Fruit fly (Drosophila melanogaster) whole organism, embryonic: ENCODE results near the gene CG7275.
A peak's percentile ranks its signal among the peaks of the same experiment; 100 is the strongest.

Source experiments
- Atf3 ChIP-seq: fragments of 200-800 bp; sonication (Bioruptor generic); optimal IDR thresholded peaks from 3 replicates; lab custom pipeline; 2016; ENCODE audit warnings: missing biosample characterization, missing genetic modification characterization
- Awh ChIP-seq: fragments of 200-800 bp; sonication (Bioruptor generic); IDR thresholded peaks from 2 replicates; pipeline ENCODE4, ENCODE4 v1.3.6; 2022; ENCODE audit warnings: missing biosample characterization, missing genetic modification characterization
- CG12155 ChIP-seq: fragments of 200-800 bp; sonication (Bioruptor generic); optimal IDR thresholded peaks from 3 replicates; lab custom pipeline; 2016; ENCODE audit warnings: missing biosample characterization, missing genetic modification characterization
- CG13775 ChIP-seq: fragments of 200-800 bp; sonication (Bioruptor generic); optimal IDR thresholded peaks from 3 replicates; lab custom pipeline; 2017; ENCODE audit warnings: missing biosample characterization, mild to moderate bottlenecking, missing genetic modification characterization
- CG1647 ChIP-seq: fragments of 200-800 bp; sonication (Bioruptor generic); optimal IDR thresholded peaks from 3 replicates; lab custom pipeline; 2016; ENCODE audit warnings: missing biosample characterization, missing genetic modification characterization
- CG17359 ChIP-seq: fragments of 200-800 bp; sonication (Bioruptor generic); optimal IDR thresholded peaks from 3 replicates; lab custom pipeline; 2018; ENCODE audit warnings: missing biosample characterization, mild to moderate bottlenecking, missing genetic modification characterization, moderate library complexity
- CG18011 ChIP-seq: fragments of 200-800 bp; sonication (Bioruptor generic); optimal IDR thresholded peaks from 2 replicates; lab custom pipeline; 2017; ENCODE audit warnings: missing biosample characterization, missing genetic modification characterization, mild to moderate bottlenecking, moderate library complexity, missing genotype
- CG2129 ChIP-seq: fragments of 200-800 bp; sonication (Bioruptor generic); IDR thresholded peaks from 2 replicates; pipeline ENCODE4 v1.3.6; 2022; ENCODE audit warnings: missing biosample characterization, missing genetic modification characterization; ENCODE audit not compliant: partially characterized antibody
- CG2889 ChIP-seq: fragments of 200-800 bp; sonication (Bioruptor generic); IDR thresholded peaks from 3 replicates; pipeline ENCODE4 v1.3.6; 2022; ENCODE audit warnings: missing biosample characterization, missing genetic modification characterization
- CG31365 ChIP-seq: fragments of 200-800 bp; sonication (Bioruptor generic); optimal IDR thresholded peaks from 2 replicates; lab custom pipeline; 2018; ENCODE audit warnings: missing biosample characterization, mild to moderate bottlenecking, missing genetic modification characterization
- CG31441 ChIP-seq: fragments of 200-800 bp; sonication (Bioruptor generic); IDR thresholded peaks from 2 replicates; pipeline ENCODE4 v1.3.6; 2022; ENCODE audit warnings: missing biosample characterization, missing genetic modification characterization
- CG32532 ChIP-seq: fragments of 200-800 bp; sonication (Bioruptor generic); IDR thresholded peaks from 2 replicates; pipeline ENCODE4 v1.3.6; 2022; ENCODE audit warnings: missing biosample characterization, missing genetic modification characterization
- CG32772 ChIP-seq: fragments of 200-800 bp; sonication (Bioruptor generic); IDR thresholded peaks from 2 replicates; pipeline ENCODE4 v1.3.6; 2022; ENCODE audit warnings: missing biosample characterization, missing genetic modification characterization
- CG33213 ChIP-seq: fragments of 200-800 bp; sonication (Bioruptor generic); optimal IDR thresholded peaks from 3 replicates; lab custom pipeline; 2016; ENCODE audit warnings: missing biosample characterization, missing genetic modification characterization
- CG3407 ChIP-seq: fragments of 200-800 bp; sonication (Bioruptor generic); optimal IDR thresholded peaks from 2 replicates; lab custom pipeline; 2018; ENCODE audit warnings: missing biosample characterization, mild to moderate bottlenecking, missing genetic modification characterization
- CG34376 ChIP-seq: fragments of 200-800 bp; sonication (Bioruptor generic); optimal IDR thresholded peaks from 2 replicates; lab custom pipeline; 2018; ENCODE audit warnings: missing biosample characterization, mild to moderate bottlenecking, missing genetic modification characterization
- CG3838 ChIP-seq: fragments of 200-800 bp; sonication (Bioruptor generic); optimal IDR thresholded peaks from 3 replicates; lab custom pipeline; 2016; ENCODE audit warnings: missing biosample characterization, missing genetic modification characterization
- CG4360 ChIP-seq: fragments of 200-800 bp; sonication (Bioruptor generic); IDR thresholded peaks from 2 replicates; pipeline ENCODE4 v1.3.6; 2022; ENCODE audit warnings: missing biosample characterization, missing genetic modification characterization
- CG6254 ChIP-seq: fragments of 200-800 bp; sonication (Bioruptor generic); optimal IDR thresholded peaks from 3 replicates; lab custom pipeline; 2017; ENCODE audit warnings: mild to moderate bottlenecking, missing biosample characterization, missing genetic modification reagents, missing genetic modification characterization
- CG7963 ChIP-seq: fragments of 200-800 bp; sonication (Bioruptor generic); IDR thresholded peaks from 3 replicates; pipeline ENCODE4 v1.3.6; 2022; ENCODE audit warnings: missing biosample characterization, missing genetic modification characterization; ENCODE audit not compliant: partially characterized antibody
- CG9876 ChIP-seq: fragments of 200-800 bp; sonication (Bioruptor generic); optimal IDR thresholded peaks from 2 replicates; lab custom pipeline; 2016; ENCODE audit warnings: missing biosample characterization, missing genetic modification characterization
- CG9932 ChIP-seq: fragments of 200-800 bp; sonication (Bioruptor generic); IDR thresholded peaks from 2 replicates; pipeline ENCODE4 v1.3.6; 2022; ENCODE audit warnings: missing biosample characterization, missing genetic modification characterization
- D19A ChIP-seq: fragments of 200-800 bp; optimal IDR thresholded peaks from 3 replicates; lab custom pipeline; 2019; ENCODE audit warnings: missing biosample characterization, mild to moderate bottlenecking, missing genetic modification characterization, moderate library complexity
- Dek ChIP-seq: fragments of 200-800 bp; sonication (Bioruptor generic); optimal IDR thresholded peaks from 3 replicates; lab custom pipeline; 2019; ENCODE audit warnings: missing biosample characterization, mild to moderate bottlenecking, missing genetic modification characterization, moderate library complexity
- Dfd ChIP-seq, 2 experiments: fragments of >200 bp; optimal IDR thresholded peaks; 2 replicates each; lab custom pipeline; 2017; ENCODE audit warnings: missing biosample characterization in 2 of 2, missing genetic modification characterization in 2 of 2
- Hr78 ChIP-seq, 2 experiments: fragments of 200-800 bp in 1 of 2; fragments of >200 bp in 1 of 2; sonication (Bioruptor generic) in 1 of 2; optimal IDR thresholded peaks; 2 replicates each; lab custom pipeline; 2017 to 2019; ENCODE audit warnings: missing biosample characterization in 2 of 2, missing genetic modification characterization in 2 of 2, mild to moderate bottlenecking in 1 of 2, moderate library complexity in 1 of 2
- Lim3 ChIP-seq: fragments of 200-800 bp; sonication (Bioruptor generic); IDR thresholded peaks from 2 replicates; pipeline ENCODE4 v1.3.6; 2022; ENCODE audit warnings: missing biosample characterization, missing genetic modification characterization
- MBD-R2 ChIP-seq: fragments of 200-800 bp; sonication (Bioruptor generic); IDR thresholded peaks from 2 replicates; pipeline ENCODE4 v1.3.6; 2022; ENCODE audit warnings: missing biosample characterization, missing genetic modification characterization
- Neu2 ChIP-seq: fragments of 200-800 bp; sonication (Bioruptor generic); optimal IDR thresholded peaks from 3 replicates; lab custom pipeline; 2016; ENCODE audit warnings: missing biosample characterization, missing genetic modification characterization, borderline replicate concordance
- Opbp ChIP-seq: fragments of 200-800 bp; sonication (Bioruptor generic); IDR thresholded peaks from 3 replicates; pipeline ENCODE4 v1.3.6; 2022; ENCODE audit warnings: missing biosample characterization, missing genetic modification characterization; ENCODE audit not compliant: partially characterized antibody
- Side ChIP-seq: fragments of 200-800 bp; sonication (Bioruptor generic); optimal IDR thresholded peaks from 2 replicates; lab custom pipeline; 2016; ENCODE audit warnings: missing biosample characterization, missing genetic modification characterization
- ac ChIP-seq: fragments of 200-800 bp; sonication (Bioruptor generic); optimal IDR thresholded peaks from 3 replicates; lab custom pipeline; 2017; ENCODE audit warnings: missing biosample characterization, mild to moderate bottlenecking, missing genetic modification characterization
- br ChIP-seq: fragments of >200 bp; optimal IDR thresholded peaks from 2 replicates; lab custom pipeline; 2017
- chinmo ChIP-seq: fragments of 200-800 bp; sonication (Bioruptor generic); IDR thresholded peaks from 4 replicates; pipeline ENCODE4 v1.3.6; 2022; ENCODE audit warnings: missing biosample characterization, missing genetic modification characterization; ENCODE audit not compliant: partially characterized antibody
- crc ChIP-seq: fragments of 200-800 bp; sonication (Bioruptor generic); optimal IDR thresholded peaks from 2 replicates; lab custom pipeline; 2016; ENCODE audit warnings: missing biosample characterization, missing genetic modification characterization
- ftz-f1 ChIP-seq: fragments of 200-800 bp; sonication (Bioruptor generic); optimal IDR thresholded peaks from 2 replicates; lab custom pipeline; 2016; ENCODE audit warnings: missing biosample characterization, missing genetic modification characterization
- knrl ChIP-seq: fragments of 200-800 bp; sonication (Bioruptor generic); IDR thresholded peaks from 3 replicates; pipeline ENCODE4 v1.3.6; 2022; ENCODE audit warnings: missing biosample characterization, missing genetic modification characterization; ENCODE audit not compliant: partially characterized antibody
- lilli ChIP-seq: fragments of 200-800 bp; sonication (Bioruptor generic); optimal IDR thresholded peaks from 3 replicates; lab custom pipeline; 2016; ENCODE audit warnings: missing biosample characterization, missing genetic modification characterization
- lmd ChIP-seq: fragments of 200-800 bp; sonication (Bioruptor generic); IDR thresholded peaks from 2 replicates; pipeline ENCODE4 v1.3.6; 2022; ENCODE audit warnings: missing biosample characterization, missing genetic modification characterization
- nerfin-1 ChIP-seq: fragments of 200-800 bp; sonication (Bioruptor generic); optimal IDR thresholded peaks from 3 replicates; lab custom pipeline; 2019; ENCODE audit warnings: missing biosample characterization, mild to moderate bottlenecking, missing genetic modification characterization, moderate library complexity
- nom ChIP-seq: fragments of 200-800 bp; sonication (Bioruptor generic); optimal IDR thresholded peaks from 2 replicates; lab custom pipeline; 2017; ENCODE audit warnings: missing biosample characterization, missing genetic modification characterization, mild to moderate bottlenecking, moderate library complexity, missing genetic modification reagents
- org-1 ChIP-seq: fragments of 200-800 bp; sonication (Bioruptor generic); optimal IDR thresholded peaks from 2 replicates; lab custom pipeline; 2017; ENCODE audit warnings: missing biosample characterization, missing genetic modification characterization
- pfk ChIP-seq: fragments of 200-800 bp; sonication (Bioruptor generic); optimal IDR thresholded peaks from 2 replicates; lab custom pipeline; 2018; ENCODE audit warnings: missing biosample characterization, mild to moderate bottlenecking, missing genetic modification characterization, moderate library complexity
- psq ChIP-seq: fragments of 200-800 bp; sonication (Bioruptor generic); optimal IDR thresholded peaks from 2 replicates; lab custom pipeline; 2017; ENCODE audit warnings: missing biosample characterization, missing genetic modification characterization
- schlank ChIP-seq: fragments of 200-800 bp; sonication (Bioruptor generic); optimal IDR thresholded peaks from 2 replicates; lab custom pipeline; 2018; ENCODE audit warnings: missing biosample characterization, mild to moderate bottlenecking, missing genetic modification characterization
- seq ChIP-seq: fragments of 200-800 bp; sonication (Bioruptor generic); IDR thresholded peaks from 2 replicates; pipeline ENCODE4 v1.3.6; 2022; ENCODE audit warnings: missing biosample characterization, missing genetic modification characterization
- shn ChIP-seq: fragments of 200-800 bp; sonication (Bioruptor generic); optimal IDR thresholded peaks from 3 replicates; lab custom pipeline; 2016; ENCODE audit warnings: missing biosample characterization, missing genetic modification characterization
- trem ChIP-seq: fragments of 200-800 bp; optimal IDR thresholded peaks from 3 replicates; lab custom pipeline; 2019; ENCODE audit warnings: missing biosample characterization, mild to moderate bottlenecking, missing genetic modification characterization, moderate library complexity
- unc-4 ChIP-seq: fragments of 200-800 bp; sonication (Bioruptor generic); IDR thresholded peaks from 2 replicates; pipeline ENCODE4 v1.3.6; 2022; ENCODE audit warnings: missing biosample characterization, missing genetic modification characterization; ENCODE audit not compliant: partially characterized antibody
- wdn ChIP-seq: fragments of 200-800 bp; sonication (Bioruptor generic); IDR thresholded peaks from 2 replicates; pipeline ENCODE4 v1.3.6; 2022; ENCODE audit warnings: missing biosample characterization, missing genetic modification characterization
- zfh1 ChIP-seq: fragments of 200-800 bp; sonication (Bioruptor generic); IDR thresholded peaks from 3 replicates; pipeline ENCODE4 v1.3.6; 2022; ENCODE audit warnings: missing biosample characterization, missing genetic modification characterization

CG7275 gene

dm6 chr3L:15508233-15508632 is 9.5 kb downstream of the CG7275 start, which contains the start of gene CG7841 (continued):
- peak; percentile 94 for TF ChIP-seq MBD-R2 (GFP tag; lab: Robert Waterston, UW)
- TF ChIP-seq Hr78 (GFP tag; optimal IDR thresholded peaks at IDR 0.05; lab: Kevin White, UChicago), result peak in 1 of 2 experiments; percentile 90
- peak; percentile 93 for TF ChIP-seq wdn (GFP tag; lab: Robert Waterston, UW)
- peak; percentile 72 for TF ChIP-seq psq (GFP tag; lab: Kevin White, UChicago)
- peak; percentile 97 for TF ChIP-seq schlank (tag; lab: Kevin White, UChicago)
- TF ChIP-seq seq, result peak; percentile 97
- TF ChIP-seq trem (tag; lab: Kevin White, UChicago), result peak; percentile 97
- TF ChIP-seq CG9932 (GFP tag; lab: Robert Waterston, UW), result peak; percentile 90
- no peak for TF ChIP-seq CG2129 (GFP tag; lab: Robert Waterston, UW)
- TF ChIP-seq Side (GFP tag; lab: Kevin White, UChicago), result peak; percentile 98
- TF ChIP-seq shn (GFP tag; lab: Kevin White, UChicago), result peak; percentile 96
- TF ChIP-seq Awh (GFP tag; lab: Robert Waterston, UW), result peak; percentile 97
- TF ChIP-seq Dek (tag; lab: Kevin White, UChicago), result peak; percentile 97
- peak; percentile 81 for TF ChIP-seq pfk (GFP tag; lab: Kevin White, UChicago)
- TF ChIP-seq knrl (GFP tag; lab: Robert Waterston, UW), result no peak
- TF ChIP-seq lmd (GFP tag; lab: Robert Waterston, UW), result peak; percentile 95
- TF ChIP-seq CG2889 (GFP tag; lab: Robert Waterston, UW), result peak; percentile 86
- TF ChIP-seq ac (GFP tag; lab: Kevin White, UChicago), result peak; percentile 95
- TF ChIP-seq CG18011, result peak; percentile 91
- peak; percentile 97 for TF ChIP-seq zfh1 (GFP tag; lab: Robert Waterston, UW)
- peak; percentile 74 for TF ChIP-seq CG4360 (GFP tag; lab: Robert Waterston, UW)
- TF ChIP-seq CG34376 (GFP tag; lab: Kevin White, UChicago), result peak; percentile 99
- TF ChIP-seq Lim3 (GFP tag; lab: Robert Waterston, UW), result no peak; the same call in 1 of the 2 replicates
- peak; percentile 98 for TF ChIP-seq CG13775 (GFP tag; lab: Kevin White, UChicago)
- peak; percentile 91 for TF ChIP-seq Neu2 (GFP tag; lab: Kevin White, UChicago)
- peak; percentile 94 for TF ChIP-seq CG12155 (GFP tag; lab: Kevin White, UChicago)
- TF ChIP-seq Dfd (GFP tag; optimal IDR thresholded peaks at IDR 0.05; lab: Kevin White, UChicago), result no peak
- TF ChIP-seq CG3838, result peak; percentile 91
- TF ChIP-seq CG3407, result peak; percentile 95
- no peak for TF ChIP-seq br (lab: Kevin White, UChicago)
- peak; percentile 66 for TF ChIP-seq ftz-f1 (GFP tag; lab: Kevin White, UChicago)
- TF ChIP-seq CG7963 (GFP tag; lab: Robert Waterston, UW), result no peak
- TF ChIP-seq nom (GFP tag; lab: Kevin White, UChicago), result peak; percentile 98
- peak; percentile 97 for TF ChIP-seq CG33213 (GFP tag; lab: Kevin White, UChicago)
- TF ChIP-seq lilli, result peak; percentile 98
- TF ChIP-seq chinmo (GFP tag; lab: Robert Waterston, UW), result no peak
- TF ChIP-seq CG32532 (GFP tag; lab: Robert Waterston, UW), result peak; percentile 97
- TF ChIP-seq CG31441 (GFP tag; lab: Robert Waterston, UW), result peak; percentile 98
- TF ChIP-seq nerfin-1 (tag; lab: Kevin White, UChicago), result peak; percentile 98
- TF ChIP-seq CG17359 (tag; lab: Kevin White, UChicago), result peak; percentile 98
- peak; percentile 96 for TF ChIP-seq CG1647 (GFP tag; lab: Kevin White, UChicago)
- peak; percentile 86 for TF ChIP-seq CG9876 (GFP tag; lab: Kevin White, UChicago)
- TF ChIP-seq Opbp, result no peak
- TF ChIP-seq D19A, result peak; percentile 97
- peak; percentile 97 for TF ChIP-seq crc (GFP tag; lab: Kevin White, UChicago)
- TF ChIP-seq unc-4 (GFP tag; lab: Robert Waterston, UW), result no peak
- TF ChIP-seq CG6254 (GFP tag; lab: Kevin White, UChicago), result peak; percentile 96
- TF ChIP-seq Atf3 (GFP tag; lab: Kevin White, UChicago), result peak; percentile 94
- TF ChIP-seq CG32772 (GFP tag; lab: Robert Waterston, UW), result no peak; the same call in 1 of the 2 replicates
- peak; percentile 97 for TF ChIP-seq org-1
- peak; percentile 94 for TF ChIP-seq CG31365 (tag; lab: Kevin White, UChicago)
